Worm (Caenorhabditis elegans) whole organism, late embryonic: ENCODE results near the gene K06B4.15.

Experiments used
- ets-4 ChIP-seq: sonication (generic microtip); optimal IDR thresholded peaks from 2 replicates; lab custom pipeline; 2016; ENCODE audit warnings: missing genetic modification characterization, missing compliant biosample characterization
- lin-11 ChIP-seq: fragments of 200-800 bp; sonication (Bioruptor generic); optimal IDR thresholded peaks from 2 replicates; lab custom pipeline; 2018; ENCODE audit warnings: mild to moderate bottlenecking, missing genetic modification characterization, missing compliant biosample characterization
- nhr-11 ChIP-seq: fragments of 150-350 bp; optimal IDR thresholded peaks from 2 replicates; lab custom pipeline; 2014; ENCODE audit warnings: missing biosample characterization, missing genetic modification characterization
- ztf-16 ChIP-seq: sonication (generic microtip); optimal IDR thresholded peaks from 2 replicates; lab custom pipeline; 2017; ENCODE audit warnings: missing genetic modification characterization, missing compliant biosample characterization

ce11 chrV:15674899-15675298 is 4.7 kb downstream of the K06B4.15 start:
- TF ChIP-seq nhr-11 (tag; lab: Kevin White, UChicago) (no peak), lin-11 (tag; lab: Kevin White, UChicago) (no peak), ztf-16 (tag; lab: Kevin White, UChicago) (no peak), ets-4 (tag; lab: Kevin White, UChicago) (no peak)
